Worm (Caenorhabditis elegans): ENCODE measurements around the gene C08B6.8.

The C08B6.8 gene

DNA sequence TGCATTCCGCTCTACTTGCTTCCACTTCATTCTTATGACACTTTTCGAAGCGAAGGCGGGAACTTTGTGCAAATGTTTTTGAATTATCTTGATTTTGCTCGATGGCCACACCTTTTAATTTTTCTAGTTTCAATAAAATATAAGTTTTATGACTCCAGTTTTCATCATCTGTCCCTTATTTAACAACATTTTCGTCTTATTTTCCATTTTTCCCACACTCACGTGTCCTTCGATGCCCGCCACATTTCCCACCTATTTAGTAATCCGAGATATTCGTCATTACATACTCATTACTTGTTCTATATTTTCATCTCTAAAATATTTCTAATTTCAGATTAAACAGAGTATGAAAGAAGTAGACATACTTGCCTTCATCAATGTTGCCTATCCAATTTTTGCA is 40.1 kb upstream of the C08B6.8 start, which contains the start of gene srd-49:
Gene srd-49 (plus strand): TSS at position 301 of the 400 bp plus-strand sequence.
- TF ChIP-seq pqm-1 (tag; optimal IDR thresholded peaks at IDR 0.05), result no peak
- no peak for TF ChIP-seq C38D4.7 (GFP tag; optimal IDR thresholded peaks at IDR 0.05)
- no peak for TF ChIP-seq K02D7.2 (tag; optimal IDR thresholded peaks at IDR 0.05)
- TF ChIP-seq ceh-31 (tag; optimal IDR thresholded peaks at IDR 0.05), result no peak

DNA sequence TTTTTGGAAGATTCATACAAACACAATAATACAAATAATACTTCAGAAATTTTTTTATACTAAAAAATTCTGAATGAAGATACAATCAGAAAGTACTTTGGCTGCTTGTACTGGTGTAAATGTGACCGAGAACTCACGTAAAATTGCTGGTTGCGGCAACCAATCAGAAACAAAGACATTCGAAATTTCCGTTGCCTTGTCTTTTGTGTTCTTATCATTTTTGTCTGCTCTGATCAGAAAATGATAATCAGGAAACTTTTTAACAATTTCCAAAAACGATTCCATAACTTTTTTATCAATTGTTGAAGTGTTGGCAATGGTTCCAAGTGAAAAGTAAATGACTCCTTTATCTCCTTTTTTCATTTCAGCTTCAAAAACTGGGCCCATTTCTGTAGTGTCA is 37.5 kb upstream of the C08B6.8 start:
- no peak for TF ChIP-seq ztf-16 (tag; optimal IDR thresholded peaks at IDR 0.05)
- peak; percentile 17 for TF ChIP-seq elt-2 (tag; optimal IDR thresholded peaks at IDR 0.05)
- no peak for TF ChIP-seq hlh-15 (tag; optimal IDR thresholded peaks at IDR 0.05)
- TF ChIP-seq C38D4.7 (GFP tag; optimal IDR thresholded peaks at IDR 0.05), result no peak

DNA sequence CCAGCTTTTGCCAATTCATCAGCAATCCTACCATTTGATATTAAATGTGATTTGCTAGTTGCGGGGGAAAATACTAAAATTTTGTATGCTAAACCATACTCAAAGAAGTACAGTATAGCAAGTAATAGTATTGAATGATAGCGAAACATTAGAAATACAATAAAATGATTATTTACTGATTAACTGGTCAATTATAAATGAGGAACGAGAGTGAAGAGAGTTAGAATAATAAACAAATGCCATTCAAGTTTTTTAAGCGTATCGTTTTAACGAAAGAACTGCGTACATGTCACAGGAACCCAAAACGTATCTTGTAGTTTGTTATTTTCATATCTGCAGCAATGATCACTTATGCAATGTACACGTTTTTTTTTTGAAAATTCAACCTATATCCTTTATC is 36.0 kb upstream of the C08B6.8 start, which contains the start of gene ugt-47:
Gene ugt-47 (minus strand): TSS at position 169 of the 400 bp plus-strand sequence.
- TF ChIP-seq K09A11.1 (tag; optimal IDR thresholded peaks at IDR 0.05; ENCODE audit: insufficient read depth) (no peak), hlh-8 (tag; optimal IDR thresholded peaks at IDR 0.05) (no peak), lin-11 (tag; optimal IDR thresholded peaks at IDR 0.05) (no peak), K02D7.2 (tag; optimal IDR thresholded peaks at IDR 0.05) (no peak)

DNA sequence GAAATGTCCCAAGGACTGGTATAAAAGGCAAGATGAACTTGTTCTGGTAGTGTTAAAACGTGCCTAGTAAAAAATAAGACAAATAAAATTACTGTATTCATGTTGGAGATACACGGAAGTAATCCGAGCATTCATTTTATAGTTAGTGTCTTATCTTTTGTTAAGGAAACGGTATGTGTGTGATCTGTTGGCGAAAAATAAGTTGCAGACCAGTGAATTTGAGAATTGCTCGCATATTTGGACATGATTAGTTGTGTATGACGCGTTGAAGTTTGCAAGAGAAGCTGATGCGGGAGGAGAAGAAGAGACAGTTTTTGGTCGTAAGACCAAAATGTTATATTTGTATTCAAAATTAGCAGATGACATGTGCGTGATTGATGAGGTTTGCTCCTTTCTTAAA is 32.5 kb upstream of the C08B6.8 start, which contains the start of gene C08B6.14:
Gene C08B6.14 (minus strand): TSS at position 101 of the 400 bp plus-strand sequence.
- TF ChIP-seq hlh-15 (tag; optimal IDR thresholded peaks at IDR 0.05), result no peak
- TF ChIP-seq K02D7.2 (tag; optimal IDR thresholded peaks at IDR 0.05), result no peak
- TF ChIP-seq nhr-11 (tag; optimal IDR thresholded peaks at IDR 0.05), result no peak
- TF ChIP-seq dmd-4 (tag; optimal IDR thresholded peaks at IDR 0.05; ENCODE audit: borderline replicate concordance), result no peak
- no peak for TF ChIP-seq ceh-34 (tag; optimal IDR thresholded peaks at IDR 0.05)
- TF ChIP-seq nfya-1 (tag; optimal IDR thresholded peaks at IDR 0.05), result no peak
- no peak for TF ChIP-seq hlh-6 (tag; optimal IDR thresholded peaks at IDR 0.05)
- TF ChIP-seq fax-1 (tag; optimal IDR thresholded peaks at IDR 0.05), result no peak
- no peak for TF ChIP-seq pha-4 (tag; optimal IDR thresholded peaks at IDR 0.05)
- no peak for TF ChIP-seq ets-4 (tag; optimal IDR thresholded peaks at IDR 0.05)
- no peak for TF ChIP-seq ceh-22 (tag; optimal IDR thresholded peaks at IDR 0.05)
- TF ChIP-seq hlh-30 (tag; optimal IDR thresholded peaks at IDR 0.05; ENCODE audit: insufficient read depth), result no peak
- no peak for TF ChIP-seq fkh-6 (tag; optimal IDR thresholded peaks at IDR 0.05)
- TF ChIP-seq ttx-3 (tag; optimal IDR thresholded peaks at IDR 0.05), result no peak
- TF ChIP-seq ceh-14 (tag; optimal IDR thresholded peaks at IDR 0.05), result no peak
- no peak for TF ChIP-seq pros-1 (tag; optimal IDR thresholded peaks at IDR 0.05)
- no peak for TF ChIP-seq rnt-1 (tag; optimal IDR thresholded peaks at IDR 0.05)

DNA sequence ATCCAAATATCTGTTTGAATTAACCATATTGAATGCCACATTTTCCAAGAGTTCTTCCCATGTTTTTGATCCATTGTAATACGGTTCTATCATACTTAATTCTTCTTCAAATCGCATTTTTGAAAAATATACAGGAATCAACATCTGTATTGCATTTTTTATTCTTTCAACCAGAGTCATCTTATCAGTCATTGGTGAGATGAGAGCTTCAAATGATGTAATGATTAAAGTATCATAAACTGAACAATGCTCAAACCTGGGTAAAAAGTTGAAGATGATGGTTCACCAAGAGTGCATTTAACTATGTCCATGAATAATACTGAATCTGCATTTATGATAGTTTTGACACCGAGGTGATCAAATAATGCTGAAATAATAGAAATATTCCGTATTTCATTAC is 30.6 kb upstream of the C08B6.8 start:
- TF ChIP-seq K02D7.2 (tag; optimal IDR thresholded peaks at IDR 0.05) (no peak), ahr-1 (tag; optimal IDR thresholded peaks at IDR 0.05) (no peak), fax-1 (tag; optimal IDR thresholded peaks at IDR 0.05) (no peak), pax-1 (tag; optimal IDR thresholded peaks at IDR 0.05) (no peak), sox-4 (tag; optimal IDR thresholded peaks at IDR 0.05) (no peak), ref-2 (tag; optimal IDR thresholded peaks at IDR 0.05) (no peak), C08G9.2 (tag; optimal IDR thresholded peaks at IDR 0.05) (no peak), sox-2 (GFP tag; IDR thresholded peaks at IDR 0.05) (no peak)

DNA sequence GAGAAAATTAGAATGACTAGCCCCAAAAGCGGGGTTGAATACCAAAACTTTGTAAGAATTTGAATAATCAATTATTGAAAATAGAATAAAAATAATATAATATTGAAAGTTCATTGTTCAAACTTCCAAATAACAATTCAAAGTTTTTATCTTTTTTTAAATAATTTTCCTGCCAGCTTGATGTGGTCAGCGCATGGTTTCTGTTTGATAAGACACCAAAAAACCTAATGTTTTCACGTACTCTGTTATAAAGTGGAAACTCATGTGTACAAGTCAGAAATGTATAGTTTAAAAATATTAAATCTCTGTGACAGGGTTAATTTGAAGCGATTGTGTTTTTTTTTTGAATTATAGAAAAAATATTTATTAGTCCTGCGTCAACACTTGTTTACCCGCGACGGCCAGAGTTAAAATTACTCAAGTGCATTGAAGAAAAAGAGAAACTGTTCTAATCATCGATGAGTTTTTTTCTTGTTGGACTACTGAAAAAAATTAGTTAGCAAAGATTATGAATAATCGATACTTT is 29.6 kb upstream of the C08B6.8 start, which contains the start of gene ugt-17:
Gene ugt-17 (minus strand): TSS at position 180 of the 526 bp plus-strand sequence.
- no peak for TF ChIP-seq hlh-30 (tag; optimal IDR thresholded peaks at IDR 0.05; ENCODE audit: insufficient read depth)
- TF ChIP-seq unc-55 (GFP tag; optimal IDR thresholded peaks at IDR 0.05), result no peak
- TF ChIP-seq hlh-8 (tag; optimal IDR thresholded peaks at IDR 0.05), result no peak
- no peak for TF ChIP-seq ceh-34 (tag; optimal IDR thresholded peaks at IDR 0.05)
- TF ChIP-seq mec-3 (tag; optimal IDR thresholded peaks at IDR 0.05; ENCODE audit: borderline replicate concordance), result no peak
- no peak for TF ChIP-seq ttx-3 (tag; optimal IDR thresholded peaks at IDR 0.05)
- TF ChIP-seq ceh-45 (GFP tag; IDR thresholded peaks at IDR 0.05), result no peak
- TF ChIP-seq syd-9 (tag; optimal IDR thresholded peaks at IDR 0.05), result no peak
- no peak for TF ChIP-seq tbx-7 (tag; optimal IDR thresholded peaks at IDR 0.05)
- no peak for TF ChIP-seq ceh-6 (GFP tag; optimal IDR thresholded peaks at IDR 0.05)
- no peak for TF ChIP-seq ceh-48 (tag; optimal IDR thresholded peaks at IDR 0.05)
- TF ChIP-seq ets-4 (tag; optimal IDR thresholded peaks at IDR 0.05), result no peak
